Worm (Caenorhabditis elegans): ENCODE data around the gene F37C12.21.
A peak's percentile ranks its signal among the peaks of the same experiment; 100 is the strongest.

The F37C12.21 gene

DNA sequence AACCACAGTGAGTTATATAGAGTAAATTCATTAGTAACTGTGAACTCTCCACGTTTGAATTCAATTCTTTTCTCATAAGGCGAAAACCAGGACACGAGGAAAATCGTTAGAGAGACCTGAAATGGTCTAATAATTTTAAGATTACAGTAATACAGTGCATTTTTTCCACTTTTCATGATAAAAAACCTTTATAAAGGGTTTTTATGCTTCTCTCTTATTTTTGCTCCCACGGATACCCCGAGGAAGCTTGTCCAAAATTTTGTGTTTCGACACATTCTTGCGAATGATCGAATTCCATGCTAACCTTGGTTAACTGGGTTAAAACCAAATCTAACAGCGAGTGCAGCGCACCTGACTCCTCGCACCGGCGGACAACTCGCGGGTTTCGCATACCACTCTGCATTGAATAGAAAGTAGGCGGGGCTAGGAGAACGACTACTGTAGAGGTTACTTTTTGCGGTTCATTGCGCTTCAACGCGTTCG lies 47.9 kb upstream of the F37C12.21 start (continued):
- TF ChIP-seq nhr-90 (tag; optimal IDR thresholded peaks at IDR 0.05), result no peak
- TF ChIP-seq snpc-3.4 (tag; optimal IDR thresholded peaks at IDR 0.05), result peak; percentile 91
- peak; percentile 72 for TF ChIP-seq nfyb-1 (GFP tag; IDR thresholded peaks at IDR 0.05)
- no peak for TF ChIP-seq F55B11.4 (tag; optimal IDR thresholded peaks at IDR 0.05; ENCODE audit: borderline replicate concordance, insufficient read depth)
- TF ChIP-seq hsf-1 (GFP tag; IDR thresholded peaks at IDR 0.05), result peak; percentile 43; the same call in 1 of the 2 replicates

DNA sequence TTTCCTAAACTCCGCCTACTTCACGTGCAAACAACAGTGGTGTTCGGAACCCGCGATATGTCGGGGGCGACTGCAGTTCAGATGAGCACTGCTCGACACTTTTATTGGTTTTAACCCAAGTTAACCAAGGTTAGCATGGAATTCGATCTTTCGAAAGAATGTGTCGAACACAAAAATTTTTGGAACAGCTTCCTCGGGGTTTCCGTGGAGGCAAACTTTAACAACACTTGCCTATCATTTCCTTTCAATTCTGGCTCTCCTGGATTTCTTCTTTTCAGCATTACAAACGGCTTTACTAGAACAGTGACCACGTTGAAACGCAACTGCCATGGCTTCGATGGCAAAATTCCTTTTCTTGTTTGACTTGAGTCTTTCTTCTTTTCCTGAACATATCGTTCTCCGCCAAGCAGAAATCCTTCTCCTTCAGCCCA lies 46.9 kb upstream of the F37C12.21 start:
- TF ChIP-seq nhr-120 (GFP tag; IDR thresholded peaks at IDR 0.05) (no peak), hmg-20 (GFP tag; IDR thresholded peaks at IDR 0.05) (0 out of 2 replicates have a peak, but pooled peaks have one; percentile 31), dox-1 (GFP tag; IDR thresholded peaks at IDR 0.05) (peak; percentile 90), snpc-4 (GFP tag; optimal IDR thresholded peaks at IDR 0.05) (peak; percentile 98), snpc-4 (tag; optimal IDR thresholded peaks at IDR 0.05) (peak; percentile 98 to 100 (median 99)), xnd-1 (tag; optimal IDR thresholded peaks at IDR 0.05) (peak; percentile 22), ztf-26 (tag; optimal IDR thresholded peaks at IDR 0.05) (peak; percentile 1), F22D6.2 (tag; optimal IDR thresholded peaks at IDR 0.05) (peak; percentile 28), aptf-2 (GFP tag; conservative IDR thresholded peaks at IDR 0.05) (peak; percentile 29; the same call in 1 of the 2 replicates), lin-54 (GFP tag; optimal IDR thresholded peaks at IDR 0.05) (peak; percentile 82), lag-1 (GFP tag; IDR thresholded peaks at IDR 0.05) (no peak), mel-28 (tag; optimal IDR thresholded peaks at IDR 0.05; ENCODE audit: borderline replicate concordance) (no peak), C17E4.6 (GFP tag; IDR thresholded peaks at IDR 0.05) (peak; percentile 51; the same call in 1 of the 2 replicates), snpc-1.1 (tag; optimal IDR thresholded peaks at IDR 0.05; ENCODE audit: insufficient read depth) (peak; percentile 100), ets-4 (GFP tag; optimal IDR thresholded peaks at IDR 0.05) (peak; percentile 44), tbx-9 (tag; optimal IDR thresholded peaks at IDR 0.05; ENCODE audit: borderline replicate concordance) (peak; percentile 11), ceh-79 (tag; optimal IDR thresholded peaks at IDR 0.05) (peak; percentile 41), B0019.2 (GFP tag; conservative IDR thresholded peaks at IDR 0.05) (no peak), nfya-2 (GFP tag; IDR thresholded peaks at IDR 0.05) (no peak), sea-2 (GFP tag; IDR thresholded peaks at IDR 0.05) (no peak), ztf-25 (GFP tag; IDR thresholded peaks at IDR 0.05) (0 out of 2 replicates have a peak, but pooled peaks have one; percentile 36), let-607 (tag; optimal IDR thresholded peaks at IDR 0.05) (peak in 1 of 2 experiments; percentile 30), ztf-22 (GFP tag; optimal IDR thresholded peaks at IDR 0.05) (no peak), ztf-6 (GFP tag; IDR thresholded peaks at IDR 0.05) (no peak), attf-5 (GFP tag; optimal IDR thresholded peaks at IDR 0.05) (peak; percentile 21), F39B2.1 (GFP tag; IDR thresholded peaks at IDR 0.05) (no peak), Y56A3A.18 (GFP tag; IDR thresholded peaks at IDR 0.05) (peak; percentile 72; the same call in 1 of the 2 replicates), snpc-1.3 (tag; optimal IDR thresholded peaks at IDR 0.05; ENCODE audit: insufficient read depth) (peak; percentile 95), B0035.1 (tag; optimal IDR thresholded peaks at IDR 0.05) (no peak), B0336.3 (GFP tag; IDR thresholded peaks at IDR 0.05) (peak; percentile 88), egl-18 (GFP tag; IDR thresholded peaks at IDR 0.05) (0 out of 2 replicates have a peak, but pooled peaks have one; percentile 32), K12H6.12 (tag; optimal IDR thresholded peaks at IDR 0.05) (no peak), F23B12.7 (tag; optimal IDR thresholded peaks at IDR 0.05; ENCODE audit: insufficient read depth) (peak; percentile 75), F37B4.10 (GFP tag; IDR thresholded peaks at IDR 0.05) (no peak), D2030.7 (GFP tag; IDR thresholded peaks at IDR 0.05) (peak; percentile 97), ceh-27 (GFP tag; optimal IDR thresholded peaks at IDR 0.05) (peak; percentile 17), Y53G8AR.9 (GFP tag; conservative IDR thresholded peaks at IDR 0.05) (peak; percentile 73), F55B11.4 (tag; optimal IDR thresholded peaks at IDR 0.05; ENCODE audit: borderline replicate concordance, insufficient read depth) (no peak), K11D2.4 (GFP tag; IDR thresholded peaks at IDR 0.05) (no peak), bed-1 (GFP tag; IDR thresholded peaks at IDR 0.05) (no peak), F10E7.11 (tag; optimal IDR thresholded peaks at IDR 0.05) (no peak), snpc-3.4 (tag; optimal IDR thresholded peaks at IDR 0.05) (peak; percentile 99)

All from whole organism, young adult.